Worm (Caenorhabditis elegans) whole organism, late embryonic: ENCODE results near the gene ugt-67.

Experiments used
- F13H6.1 ChIP-seq: sonication (generic microtip); optimal IDR thresholded peaks from 2 replicates; lab custom pipeline; 2016; ENCODE audit warnings: missing genetic modification characterization, missing compliant biosample characterization
- T23F11.4 ChIP-seq: fragments of 200-800 bp; sonication (Bioruptor generic); optimal IDR thresholded peaks from 2 replicates; lab custom pipeline; 2018; ENCODE audit warnings: mild to moderate bottlenecking, missing genetic modification characterization, missing compliant biosample characterization
- ama-1 ChIP-seq: fragments of 150-350 bp; optimal IDR thresholded peaks from 2 replicates; lab custom pipeline; 2014
- ceh-14 ChIP-seq: sonication (generic microtip); optimal IDR thresholded peaks from 2 replicates; lab custom pipeline; 2016; ENCODE audit warnings: missing genotype, missing genetic modification characterization, missing compliant biosample characterization
- ceh-18 ChIP-seq: sonication (generic microtip); optimal IDR thresholded peaks from 2 replicates; lab custom pipeline; 2016; ENCODE audit warnings: missing genetic modification characterization, missing compliant biosample characterization
- ceh-9 ChIP-seq: sonication (generic microtip); optimal IDR thresholded peaks from 2 replicates; lab custom pipeline; 2016; ENCODE audit warnings: mild to moderate bottlenecking, missing genetic modification characterization, inconsistent platforms, missing compliant biosample characterization
- che-1 ChIP-seq: sonication (generic microtip); optimal IDR thresholded peaks from 2 replicates; lab custom pipeline; 2016; ENCODE audit warnings: mild to moderate bottlenecking, missing genetic modification characterization, missing compliant biosample characterization
- fkh-10 ChIP-seq: fragments of 150-350 bp; optimal IDR thresholded peaks from 2 replicates; lab custom pipeline; 2014; ENCODE audit warnings: missing biosample characterization, missing genetic modification reagents, missing genetic modification characterization
- pha-2 ChIP-seq: sonication (generic microtip); optimal IDR thresholded peaks from 2 replicates; lab custom pipeline; 2017; ENCODE audit warnings: mild to moderate bottlenecking, missing genetic modification characterization, missing compliant biosample characterization
- unc-42 ChIP-seq: sonication (generic microtip); optimal IDR thresholded peaks from 2 replicates; lab custom pipeline; 2016; ENCODE audit warnings: missing genotype, missing genetic modification characterization, missing compliant biosample characterization

ce11 chrV:4860525-4860924 lies 40.6 kb upstream of the ugt-67 start:
- TF ChIP-seq T23F11.4 (GFP tag; lab: Kevin White, UChicago) (no peak), fkh-10 (GFP tag; lab: Kevin White, UChicago) (no peak), che-1 (tag; lab: Kevin White, UChicago) (no peak), ceh-14 (no peak), pha-2 (tag; lab: Kevin White, UChicago) (no peak), ceh-18 (tag; lab: Kevin White, UChicago) (peak; percentile 25), ceh-9 (no peak), ama-1 (lab: Kevin White, UChicago) (no peak), F13H6.1 (tag; lab: Kevin White, UChicago) (no peak), unc-42 (tag; lab: Kevin White, UChicago) (peak; percentile 37)
